Worm (Caenorhabditis elegans) whole organism, L1 larva: Measurements from ENCODE around the gene F44E2.8.

Source experiments
- C04F5.9 ChIP-seq: sonication (generic microtip); optimal IDR thresholded peaks from 2 replicates; lab custom pipeline; 2016; ENCODE audit warnings: missing genetic modification characterization, missing compliant biosample characterization
- C16A3.4 ChIP-seq: fragments of 150-350 bp; optimal IDR thresholded peaks from 2 replicates; lab custom pipeline; 2014; ENCODE audit warnings: missing biosample characterization, missing genetic modification characterization
- C34B4.2 ChIP-seq: sonication (generic microtip); optimal IDR thresholded peaks from 2 replicates; lab custom pipeline; 2017; ENCODE audit warnings: mild to moderate bottlenecking, missing genetic modification characterization, missing compliant biosample characterization
- Y116A8C.19 ChIP-seq: sonication (generic microtip); optimal IDR thresholded peaks from 2 replicates; lab custom pipeline; 2016; ENCODE audit warnings: missing compliant biosample characterization, missing genetic modification characterization, borderline replicate concordance
- alr-1 ChIP-seq: fragments of 200-800 bp; sonication (Bioruptor generic); optimal IDR thresholded peaks from 2 replicates; lab custom pipeline; 2018; ENCODE audit warnings: borderline replicate concordance, mild to moderate bottlenecking, missing genetic modification characterization, missing compliant biosample characterization
- aly-2 ChIP-seq: fragments of 150-350 bp; optimal IDR thresholded peaks from 2 replicates; lab custom pipeline; 2014; ENCODE audit warnings: missing biosample characterization, missing genetic modification characterization
- ama-1 ChIP-seq: fragments of 150-350 bp; optimal IDR thresholded peaks from 2 replicates; lab custom pipeline; 2014
- blmp-1 ChIP-seq: fragments of 150-350 bp; optimal IDR thresholded peaks from 2 replicates; lab custom pipeline; 2014; ENCODE audit warnings: missing biosample characterization, missing genetic modification characterization
- ceh-63 ChIP-seq: fragments of 200-800 bp; sonication (Bioruptor generic); optimal IDR thresholded peaks from 2 replicates; lab custom pipeline; 2018; ENCODE audit warnings: mild to moderate bottlenecking, missing genetic modification characterization, missing compliant biosample characterization
- ceh-8 ChIP-seq: fragments of 200-800 bp; sonication (Bioruptor generic); optimal IDR thresholded peaks from 2 replicates; lab custom pipeline; 2018; ENCODE audit warnings: mild to moderate bottlenecking, missing genetic modification characterization, moderate library complexity, missing compliant biosample characterization
- ceh-82 ChIP-seq, 3 experiments: fragments of 150-350 bp in 1 of 3; sonication (generic microtip) in 2 of 3; optimal IDR thresholded peaks; 2 replicates each; lab custom pipeline; 2014 to 2017; ENCODE audit warnings: missing biosample characterization in 3 of 3, missing genetic modification characterization in 3 of 3
- ceh-88 ChIP-seq: fragments of 200-800 bp; sonication (Bioruptor generic); IDR thresholded peaks from 2 replicates; pipeline ENCODE4 v1.3.6; 2022; ENCODE audit warnings: missing genetic modification characterization, missing compliant biosample characterization
- ceh-90 ChIP-seq: sonication (generic microtip); optimal IDR thresholded peaks from 2 replicates; lab custom pipeline; 2016; ENCODE audit warnings: missing genetic modification characterization, missing compliant biosample characterization
- ces-1 ChIP-seq: fragments of 150-350 bp; optimal IDR thresholded peaks from 2 replicates; lab custom pipeline; 2014; ENCODE audit warnings: missing biosample characterization, missing genetic modification reagents, missing genetic modification characterization
- dpl-1 ChIP-seq, 3 experiments: fragments of 150-350 bp in 2 of 3; sonication (generic microtip) in 1 of 3; optimal IDR thresholded peaks; 2 replicates each; lab custom pipeline; 2014 to 2017; ENCODE audit warnings: missing biosample characterization in 3 of 3, missing genetic modification characterization in 3 of 3, missing genetic modification reagents in 3 of 3
- dsc-1 ChIP-seq: sonication (generic microtip); optimal IDR thresholded peaks from 2 replicates; lab custom pipeline; 2016; ENCODE audit warnings: mild to moderate bottlenecking, missing genetic modification characterization, missing compliant biosample characterization
- efl-1 ChIP-seq, 4 experiments: fragments of 150-350 bp; optimal IDR thresholded peaks in 3 of 4; peaks in 1 of 4; 1 replicate in 1 of 4; 2 replicates in 3 of 4; lab custom pipeline; 2014; ENCODE audit warnings: missing biosample characterization in 2 of 4, missing genetic modification characterization in 2 of 4, missing genetic modification reagents in 2 of 4
- egl-13 ChIP-seq: sonication (generic microtip); optimal IDR thresholded peaks from 2 replicates; lab custom pipeline; 2016; ENCODE audit warnings: missing genotype, missing genetic modification reagents, missing genetic modification characterization, missing compliant biosample characterization
- egl-27 ChIP-seq, 2 experiments: fragments of 150-350 bp in 1 of 2; sonication (generic microtip); optimal IDR thresholded peaks; 3 replicates each; lab custom pipeline; 2017 to 2018; ENCODE audit warnings: missing biosample characterization in 2 of 2, missing genetic modification characterization in 2 of 2, missing genetic modification reagents in 2 of 2
- elt-3 ChIP-seq, 6 experiments: fragments of 150-350 bp in 1 of 6; sonication (generic microtip); optimal IDR thresholded peaks; 2 replicates each; lab custom pipeline; 2017 to 2018; ENCODE audit warnings: missing biosample characterization in 6 of 6, missing genetic modification characterization in 6 of 6, inconsistent platforms in 1 of 6
- ets-5 ChIP-seq: fragments of 200-800 bp; sonication (Bioruptor generic); IDR thresholded peaks from 2 replicates; pipeline ENCODE4 v1.3.6; 2022; ENCODE audit warnings: missing genetic modification characterization, missing compliant biosample characterization
- fkh-4 ChIP-seq: sonication (generic microtip); optimal IDR thresholded peaks from 2 replicates; lab custom pipeline; 2016; ENCODE audit warnings: missing compliant biosample characterization, missing genetic modification characterization, borderline replicate concordance
- fkh-8 ChIP-seq: sonication (generic microtip); optimal IDR thresholded peaks from 2 replicates; lab custom pipeline; 2016; ENCODE audit warnings: mild to moderate bottlenecking, missing genetic modification characterization, missing compliant biosample characterization
- hlh-17 ChIP-seq: fragments of 200-800 bp; sonication (Bioruptor generic); optimal IDR thresholded peaks from 2 replicates; lab custom pipeline; 2018; ENCODE audit warnings: missing genetic modification characterization, mild to moderate bottlenecking, missing compliant biosample characterization, moderate library complexity, borderline replicate concordance
- irx-1 ChIP-seq: sonication (generic microtip); optimal IDR thresholded peaks from 2 replicates; lab custom pipeline; 2016; ENCODE audit warnings: missing genetic modification characterization, missing compliant biosample characterization
- lin-14 ChIP-seq: fragments of 200-800 bp; sonication (Bioruptor generic); optimal IDR thresholded peaks from 2 replicates; lab custom pipeline; 2018; ENCODE audit warnings: mild to moderate bottlenecking, missing genetic modification characterization, moderate library complexity, missing compliant biosample characterization
- lin-35 ChIP-seq, 2 experiments: fragments of 150-350 bp; optimal IDR thresholded peaks; 2 replicates each; lab custom pipeline; 2014; ENCODE audit warnings: missing biosample characterization in 2 of 2, missing genetic modification characterization in 2 of 2, missing genetic modification reagents in 2 of 2
- lin-39 ChIP-seq: fragments of 150-350 bp; optimal IDR thresholded peaks from 2 replicates; lab custom pipeline; 2014; ENCODE audit warnings: missing biosample characterization, missing genetic modification reagents, missing genetic modification characterization
- lir-3 ChIP-seq: sonication (generic microtip); optimal IDR thresholded peaks from 2 replicates; lab custom pipeline; 2016; ENCODE audit warnings: mild to moderate bottlenecking, missing genetic modification characterization, moderate library complexity, missing compliant biosample characterization; ENCODE audit not compliant: poor library complexity
- lsy-2 ChIP-seq, 2 experiments: fragments of 150-350 bp; optimal IDR thresholded peaks; 2 replicates each; lab custom pipeline; 2014; ENCODE audit warnings: missing biosample characterization in 2 of 2, missing genetic modification characterization in 2 of 2
- mep-1 ChIP-seq: fragments of 150-350 bp; optimal IDR thresholded peaks from 2 replicates; lab custom pipeline; 2014; ENCODE audit warnings: missing biosample characterization, missing genetic modification characterization
- nhr-19 ChIP-seq: fragments of 200-800 bp; sonication (Bioruptor generic); conservative IDR thresholded peaks from 2 replicates; pipeline ENCODE4 v1.3.6; 2022; ENCODE audit warnings: missing genetic modification characterization, missing compliant biosample characterization
- nhr-237 ChIP-seq: fragments of 150-350 bp; optimal IDR thresholded peaks from 2 replicates; lab custom pipeline; 2014; ENCODE audit warnings: missing biosample characterization, missing genetic modification characterization
- nhr-28 ChIP-seq: fragments of 150-350 bp; optimal IDR thresholded peaks from 2 replicates; lab custom pipeline; 2014; ENCODE audit warnings: missing biosample characterization, missing genetic modification characterization
- nhr-47 ChIP-seq: sonication (generic microtip); optimal IDR thresholded peaks from 2 replicates; lab custom pipeline; 2016; ENCODE audit warnings: mild to moderate bottlenecking, missing genetic modification characterization, moderate library complexity, missing compliant biosample characterization
- nhr-71 ChIP-seq: sonication (generic microtip); optimal IDR thresholded peaks from 2 replicates; lab custom pipeline; 2016; ENCODE audit warnings: mild to moderate bottlenecking, missing genetic modification characterization, moderate library complexity, missing compliant biosample characterization
- nhr-76 ChIP-seq: sonication (generic microtip); optimal IDR thresholded peaks from 2 replicates; lab custom pipeline; 2017; ENCODE audit warnings: missing biosample characterization, missing genetic modification characterization
- nhr-77 ChIP-seq: fragments of 150-350 bp; optimal IDR thresholded peaks from 2 replicates; lab custom pipeline; 2014; ENCODE audit warnings: missing biosample characterization, missing genetic modification characterization
- nhr-90 ChIP-seq: sonication (generic microtip); optimal IDR thresholded peaks from 2 replicates; lab custom pipeline; 2016; ENCODE audit warnings: mild to moderate bottlenecking, missing genetic modification characterization, missing compliant biosample characterization; ENCODE audit not compliant: poor library complexity
- rnt-1 ChIP-seq: sonication (generic microtip); optimal IDR thresholded peaks from 2 replicates; lab custom pipeline; 2016; ENCODE audit warnings: mild to moderate bottlenecking, missing genetic modification characterization, moderate library complexity, missing compliant biosample characterization
- snu-23 ChIP-seq: sonication (generic microtip); optimal IDR thresholded peaks from 2 replicates; lab custom pipeline; 2016; ENCODE audit warnings: missing genetic modification characterization, missing compliant biosample characterization
- swsn-7 ChIP-seq: sonication (generic microtip); optimal IDR thresholded peaks from 2 replicates; lab custom pipeline; 2016; ENCODE audit warnings: missing genetic modification characterization, missing compliant biosample characterization
- tbx-2 ChIP-seq: sonication (generic microtip); optimal IDR thresholded peaks from 2 replicates; lab custom pipeline; 2016; ENCODE audit warnings: missing genetic modification characterization, missing compliant biosample characterization
- tlp-1 ChIP-seq: fragments of 150-350 bp; optimal IDR thresholded peaks from 2 replicates; lab custom pipeline; 2014; ENCODE audit warnings: missing biosample characterization, missing genetic modification characterization
- unc-86 ChIP-seq: sonication (generic microtip); optimal IDR thresholded peaks from 2 replicates; lab custom pipeline; 2016; ENCODE audit warnings: missing genetic modification characterization, missing compliant biosample characterization
- xbp-1 ChIP-seq: sonication (generic microtip); optimal IDR thresholded peaks from 2 replicates; lab custom pipeline; 2016; ENCODE audit warnings: missing genetic modification characterization, missing compliant biosample characterization

F44E2.8 gene

ce11 chrIII:8887184-8887801 is 37.6 kb upstream of the F44E2.8 start, which contains the start of gene famh-136 (continued):
- TF ChIP-seq ces-1, result no peak
- TF ChIP-seq dpl-1 (GFP tag; optimal IDR thresholded peaks at IDR 0.05; lab: Kevin White, UChicago), result peak; percentile 76 to 88 (median 84)
- TF ChIP-seq ceh-90 (tag; lab: Kevin White, UChicago), result no peak
- TF ChIP-seq aly-2, result peak; percentile 58
- no peak for TF ChIP-seq ceh-63 (GFP tag; lab: Kevin White, UChicago)
- TF ChIP-seq tlp-1, result no peak
- TF ChIP-seq alr-1 (tag; lab: Kevin White, UChicago), result no peak
- TF ChIP-seq nhr-90 (tag; lab: Kevin White, UChicago), result peak; percentile 90
- TF ChIP-seq C16A3.4 (tag; lab: Kevin White, UChicago), result peak; percentile 88
- no peak for TF ChIP-seq Y116A8C.19 (tag; lab: Kevin White, UChicago)
- TF ChIP-seq hlh-17, result no peak
- peak; percentile 8 for TF ChIP-seq fkh-4 (tag; lab: Kevin White, UChicago)
- TF ChIP-seq ceh-88, result no peak
- TF ChIP-seq irx-1 (tag; lab: Kevin White, UChicago), result peak; percentile 63
- no peak for TF ChIP-seq egl-27 (tag; optimal IDR thresholded peaks at IDR 0.05; lab: Kevin White, UChicago)
- TF ChIP-seq dsc-1 (tag; lab: Kevin White, UChicago), result peak; percentile 90
- TF ChIP-seq fkh-8 (tag; lab: Kevin White, UChicago), result peak; percentile 83
- no peak for TF ChIP-seq ama-1
- peak; percentile 99 for TF ChIP-seq nhr-19 (GFP tag; lab: Robert Waterston, UW)
- no peak for TF ChIP-seq nhr-76 (tag; lab: Kevin White, UChicago)
- peak; percentile 64 for TF ChIP-seq unc-86
- peak; percentile 90 for TF ChIP-seq nhr-47 (tag; lab: Kevin White, UChicago)
- TF ChIP-seq xbp-1 (tag; lab: Kevin White, UChicago), result peak; percentile 79
- TF ChIP-seq ceh-8, result no peak
- TF ChIP-seq lin-14, result peak; percentile 84
- peak; percentile 50 for TF ChIP-seq lin-39 (tag; lab: Kevin White, UChicago)
- peak; percentile 91 for TF ChIP-seq rnt-1 (tag; lab: Kevin White, UChicago)
- peak; percentile 93 for TF ChIP-seq C04F5.9 (tag; lab: Kevin White, UChicago)
- TF ChIP-seq lir-3, result peak; percentile 45
- TF ChIP-seq lin-35 (GFP tag; optimal IDR thresholded peaks at IDR 0.05; lab: Kevin White, UChicago), result peak; percentile 81 to 92
- TF ChIP-seq snu-23, result peak; percentile 93
- no peak for TF ChIP-seq nhr-28 (tag; lab: Kevin White, UChicago)

- TF ChIP-seq dpl-1 (GFP tag; optimal IDR thresholded peaks at IDR 0.05; lab: Kevin White, UChicago) (peak in 1 of 3 experiments; percentile 26), ceh-90 (tag; lab: Kevin White, UChicago) (no peak), ceh-82 (tag; optimal IDR thresholded peaks at IDR 0.05; lab: Kevin White, UChicago) (peak in 1 of 3 experiments; percentile 5), fkh-8 (tag; lab: Kevin White, UChicago) (peak; percentile 61), C34B4.2 (tag; lab: Kevin White, UChicago) (no peak), ets-5 (GFP tag; lab: Robert Waterston, UW) (no peak), unc-86 (peak; percentile 16), nhr-19 (GFP tag; lab: Robert Waterston, UW) (no peak), nhr-77 (tag; lab: Kevin White, UChicago) (no peak), lin-14 (peak; percentile 71), egl-13 (tag; lab: Kevin White, UChicago) (peak; percentile 15), nhr-71 (tag; lab: Kevin White, UChicago) (peak; percentile 16), lin-35 (GFP tag; optimal IDR thresholded peaks at IDR 0.05; lab: Kevin White, UChicago) (peak in 1 of 2 experiments; percentile 5), ceh-8 (no peak), nhr-47 (tag; lab: Kevin White, UChicago) (peak; percentile 20), elt-3 (tag; optimal IDR thresholded peaks at IDR 0.05; lab: Kevin White, UChicago) (no peak), swsn-7 (tag; lab: Kevin White, UChicago) (peak; percentile 20), dsc-1 (tag; lab: Kevin White, UChicago) (peak; percentile 40), tbx-2 (tag; lab: Kevin White, UChicago) (no peak), lir-3 (no peak), efl-1 (optimal IDR thresholded peaks at IDR 0.05; lab: Kevin White, UChicago) (peak; percentile 1 to 26), efl-1 (GFP tag; optimal IDR thresholded peaks at IDR 0.05 in 1 of 2; lab: Kevin White, UChicago) (no peak), mep-1 (tag; lab: Kevin White, UChicago) (peak; percentile 22), blmp-1 (tag; lab: Kevin White, UChicago) (no peak), ceh-88 (no peak), nhr-237 (tag; lab: Kevin White, UChicago) (no peak), lsy-2 (tag; optimal IDR thresholded peaks at IDR 0.05; lab: Kevin White, UChicago) (peak in 1 of 2 experiments; percentile 42)
- TF ChIP-seq, all 84 proteins: peak for 14
These were observed 36.6 kb upstream of the F44E2.8 start for ce11 chrIII:8886309-8886708.
